Fruit fly (Drosophila melanogaster): Measurements from ENCODE around the gene cDIP.

The cDIP gene

DNA sequence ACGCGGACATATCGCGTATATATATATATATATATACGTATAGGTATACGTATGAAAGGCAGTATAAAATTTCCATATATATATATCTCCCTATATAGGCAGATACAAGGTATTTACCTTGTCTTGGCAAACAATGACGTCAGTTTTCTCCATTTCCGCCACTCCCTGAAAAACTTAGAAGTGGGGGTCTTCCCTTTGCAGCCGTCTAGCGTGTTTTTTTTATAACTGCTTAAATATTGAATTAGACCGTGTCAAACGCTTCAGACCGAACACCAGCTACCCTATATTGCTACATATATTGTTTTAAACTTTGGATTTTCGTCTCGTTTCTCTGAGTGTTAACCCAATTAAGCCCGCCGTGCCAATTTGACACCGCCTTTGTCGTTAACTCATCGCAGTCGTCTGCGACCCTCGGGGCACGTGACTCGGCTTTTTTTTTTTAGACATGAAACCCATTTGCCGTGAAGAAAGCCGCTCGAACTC, 15.8 kb upstream of the cDIP start (continued):
- TF ChIP-seq CG7839 (tag; optimal IDR thresholded peaks at IDR 0.05) (peak; percentile 21), CG11695 (GFP tag; IDR thresholded peaks at IDR 0.05) (0 out of 3 replicates have a peak, but pooled peaks have one; percentile 35), CG12155 (GFP tag; optimal IDR thresholded peaks at IDR 0.05) (no peak), CG14860 (GFP tag; IDR thresholded peaks at IDR 0.05; ENCODE audit: partially characterized antibody) (no peak), aop (GFP tag; IDR thresholded peaks at IDR 0.05) (no peak), vvl (GFP tag; IDR thresholded peaks at IDR 0.05) (peak; percentile 26; the same call in 1 of the 2 replicates), CG6765 (GFP tag; optimal IDR thresholded peaks at IDR 0.05) (peak; percentile 59), wdn (GFP tag; IDR thresholded peaks at IDR 0.05) (0 out of 2 replicates have a peak, but pooled peaks have one; percentile 30), lilli (GFP tag; optimal IDR thresholded peaks at IDR 0.05) (no peak), oc (tag; optimal IDR thresholded peaks at IDR 0.05) (peak; percentile 23), da (GFP tag; optimal IDR thresholded peaks at IDR 0.05) (no peak), CkIIα-i1 (GFP tag; IDR thresholded peaks at IDR 0.05) (no peak), sens (GFP tag) (peak; percentile 85), CG10654 (GFP tag; optimal IDR thresholded peaks at IDR 0.05) (no peak)

DNA sequence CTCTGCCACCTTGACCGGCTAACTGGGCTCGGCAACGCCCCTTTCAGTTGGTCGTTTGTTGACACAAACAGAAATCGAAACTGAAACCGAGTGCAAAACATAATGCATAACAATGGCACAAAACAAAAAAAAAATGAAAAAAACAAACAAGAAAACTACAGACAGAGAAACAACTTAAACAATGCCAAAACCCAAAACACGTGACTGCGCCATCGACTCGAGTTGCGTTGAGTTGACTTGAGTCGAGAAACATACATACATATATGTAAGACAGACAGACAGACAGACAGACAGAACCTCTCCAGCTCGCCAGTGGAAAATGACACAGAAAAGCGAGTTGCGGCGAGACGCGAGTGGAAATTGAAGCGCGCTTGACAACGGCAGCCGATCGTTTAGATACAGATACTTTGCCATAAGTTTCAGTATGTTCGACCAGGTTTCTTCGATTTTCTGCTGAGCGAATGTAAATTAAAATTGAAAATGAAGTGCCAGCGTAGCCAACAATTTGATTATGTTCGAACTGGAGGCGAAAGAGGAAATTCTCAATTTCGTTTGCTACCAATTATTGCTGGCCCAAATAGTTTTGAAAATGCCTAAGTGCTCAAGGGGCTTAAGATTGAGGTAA, 8.7 kb upstream of the cDIP start:
- TF ChIP-seq CG14014 (GFP tag; IDR thresholded peaks at IDR 0.05) (0 out of 2 replicates have a peak, but pooled peaks have one; percentile 6), CG8478 (optimal IDR thresholded peaks at IDR 0.05) (no peak), lab (GFP tag; optimal IDR thresholded peaks at IDR 0.05) (no peak), CG4328 (GFP tag; optimal IDR thresholded peaks at IDR 0.05) (no peak), cwo (GFP tag; optimal IDR thresholded peaks at IDR 0.05) (peak; percentile 85), Blimp-1 (GFP tag; optimal IDR thresholded peaks at IDR 0.05) (peak; percentile 32), CG34224 (GFP tag; IDR thresholded peaks at IDR 0.05; ENCODE audit: partially characterized antibody) (0 out of 3 replicates have a peak, but pooled peaks have one; percentile 13), z (GFP tag; IDR thresholded peaks at IDR 0.05) (0 out of 3 replicates have a peak, but pooled peaks have one; percentile 43), CG9932 (GFP tag; IDR thresholded peaks at IDR 0.05) (0 out of 2 replicates have a peak, but pooled peaks have one; percentile 12), Drgx (GFP tag; IDR thresholded peaks at IDR 0.05) (peak; percentile 47; the same call in 1 of the 2 replicates), chinmo (GFP tag; IDR thresholded peaks at IDR 0.05; ENCODE audit: partially characterized antibody) (peak; percentile 86; the same call in 3 of the 4 replicates), CG18476 (GFP tag; optimal IDR thresholded peaks at IDR 0.05) (no peak), NC2α (GFP tag; optimal IDR thresholded peaks at IDR 0.05) (no peak)

DNA sequence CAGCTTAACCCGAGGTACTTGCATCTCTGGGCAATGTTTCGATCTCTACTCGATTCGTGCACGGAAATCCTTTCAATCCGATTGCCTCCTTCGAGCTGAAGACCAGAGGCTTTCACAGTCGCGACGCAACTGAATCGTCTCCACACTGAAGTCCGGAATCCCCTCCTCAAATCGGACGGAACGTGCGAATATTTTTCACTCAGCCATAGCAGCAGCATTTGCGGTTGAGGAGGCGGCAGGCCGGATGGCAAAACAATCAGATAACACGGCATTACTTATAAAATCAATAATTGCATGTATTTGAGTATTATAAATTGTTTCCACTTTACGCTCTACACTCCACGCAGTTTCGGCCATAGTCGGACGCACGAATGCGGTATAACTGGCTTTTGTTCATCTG, 7.2 kb upstream of the cDIP start, which contains the start of gene Snmp1:
Gene Snmp1 (minus strand): TSS at position 101 of the 400 bp plus-strand sequence.
- no peak for TF ChIP-seq CG14050 (GFP tag; IDR thresholded peaks at IDR 0.05)
- TF ChIP-seq Med (GFP tag) = peak; percentile 18

DNA sequence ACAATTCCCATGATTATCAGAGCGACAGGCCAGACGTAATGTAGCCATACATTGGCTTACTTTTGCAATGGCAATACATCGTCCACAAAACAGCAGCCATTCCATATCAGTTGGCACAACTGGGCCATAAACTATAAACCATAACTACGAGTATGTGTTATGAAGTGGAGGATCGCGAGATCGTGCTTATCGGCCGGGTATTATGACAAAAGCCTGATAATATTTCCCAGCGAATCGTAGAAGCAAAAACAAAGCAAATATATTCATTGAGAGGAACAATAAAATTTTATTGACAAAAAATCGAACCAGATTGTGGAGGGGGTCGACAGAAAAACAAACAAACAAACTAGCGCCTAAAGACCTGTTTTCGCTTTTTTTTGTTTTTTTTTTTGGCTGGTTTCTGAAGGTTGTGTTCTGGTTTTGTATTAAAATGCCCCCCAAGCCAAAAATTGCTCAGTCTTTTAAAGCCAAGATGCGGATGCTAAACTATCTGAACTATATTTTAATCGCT, 2.5 kb upstream of the cDIP start, which contains the start of gene CG5810:
Gene CG5810 (plus strand): TSS at position 461 of the 511 bp plus-strand sequence.
- TF ChIP-seq grn (GFP tag; optimal IDR thresholded peaks at IDR 0.05) (peak; percentile 58), sens (GFP tag) (peak; percentile 45), gt (GFP tag; IDR thresholded peaks at IDR 0.05) (no peak), CG1233 (GFP tag; optimal IDR thresholded peaks at IDR 0.05) (no peak), Drgx (GFP tag; IDR thresholded peaks at IDR 0.05) (no peak), NfI (GFP tag; optimal IDR thresholded peaks at IDR 0.05) (peak; percentile 21), NC2α (GFP tag; optimal IDR thresholded peaks at IDR 0.05) (no peak), CG13775 (GFP tag; optimal IDR thresholded peaks at IDR 0.05) (no peak), run (tag; optimal IDR thresholded peaks at IDR 0.05) (no peak), Abd-B (GFP tag; optimal IDR thresholded peaks at IDR 0.05) (no peak), CG9437 (GFP tag; optimal IDR thresholded peaks at IDR 0.05) (no peak), Scr (GFP tag; IDR thresholded peaks at IDR 0.05; ENCODE audit: partially characterized antibody) (no peak), CG18476 (GFP tag; optimal IDR thresholded peaks at IDR 0.05) (no peak), Xbp1 (GFP tag; optimal IDR thresholded peaks at IDR 0.05) (no peak), CG14050 (GFP tag; IDR thresholded peaks at IDR 0.05) (no peak), CG17385 (GFP tag; optimal IDR thresholded peaks at IDR 0.05) (peak; percentile 58), hth (optimal IDR thresholded peaks at IDR 0.05) (no peak), dpn (GFP tag; optimal IDR thresholded peaks at IDR 0.05) (no peak), CG2875 (GFP tag; optimal IDR thresholded peaks at IDR 0.05) (no peak), CG11093 (GFP tag; IDR thresholded peaks at IDR 0.05) (no peak), CG5180 (GFP tag; optimal IDR thresholded peaks at IDR 0.05) (no peak)

Data from whole organism, embryonic.